Worm (Caenorhabditis elegans) whole organism, L1 larva: ENCODE results near the gene C06A12.3.

ENCODE experiments used
- C34B4.2 ChIP-seq: sonication (generic microtip); optimal IDR thresholded peaks from 2 replicates; lab custom pipeline; 2017; ENCODE audit warnings: mild to moderate bottlenecking, missing genetic modification characterization, missing compliant biosample characterization
- ceh-8 ChIP-seq: fragments of 200-800 bp; sonication (Bioruptor generic); optimal IDR thresholded peaks from 2 replicates; lab custom pipeline; 2018; ENCODE audit warnings: mild to moderate bottlenecking, missing genetic modification characterization, moderate library complexity, missing compliant biosample characterization
- efl-3 ChIP-seq: fragments of 200-800 bp; sonication (Bioruptor generic); optimal IDR thresholded peaks from 2 replicates; lab custom pipeline; 2018; ENCODE audit warnings: mild to moderate bottlenecking, missing genetic modification characterization, missing compliant biosample characterization
- fkh-10 ChIP-seq: sonication (generic microtip); optimal IDR thresholded peaks from 2 replicates; lab custom pipeline; 2017; ENCODE audit warnings: missing biosample characterization, missing genetic modification reagents, missing genetic modification characterization
- fos-1 ChIP-seq: fragments of 150-350 bp; optimal IDR thresholded peaks from 2 replicates; lab custom pipeline; 2014; ENCODE audit warnings: missing biosample characterization, missing genetic modification characterization
- lsy-2 ChIP-seq, 2 experiments: fragments of 150-350 bp; optimal IDR thresholded peaks; 2 replicates each; lab custom pipeline; 2014; ENCODE audit warnings: missing biosample characterization in 2 of 2, missing genetic modification characterization in 2 of 2
- nhr-76 ChIP-seq: sonication (generic microtip); optimal IDR thresholded peaks from 2 replicates; lab custom pipeline; 2017; ENCODE audit warnings: missing biosample characterization, missing genetic modification characterization
- nhr-85 ChIP-seq: sonication (generic microtip); peaks from one replicate; lab custom pipeline; 2016; ENCODE audit warnings: missing genetic modification characterization, inconsistent platforms, missing compliant biosample characterization
- zag-1 ChIP-seq: fragments of 150-350 bp; optimal IDR thresholded peaks from 2 replicates; lab custom pipeline; 2014; ENCODE audit warnings: missing biosample characterization, missing genetic modification characterization

ce11 chrIV:17426970-17427369, 553 bp upstream of the C06A12.3 start:
- no peak for TF ChIP-seq nhr-85 (tag; lab: Kevin White, UChicago)
- TF ChIP-seq fos-1 (tag; lab: Kevin White, UChicago) = no peak
- TF ChIP-seq zag-1 = peak; percentile 9
- TF ChIP-seq nhr-76 (tag; lab: Kevin White, UChicago) = no peak
- no peak for TF ChIP-seq efl-3
- no peak for TF ChIP-seq C34B4.2 (tag; lab: Kevin White, UChicago)
- TF ChIP-seq lsy-2 (tag; optimal IDR thresholded peaks at IDR 0.05; lab: Kevin White, UChicago) = no peak
- no peak for TF ChIP-seq fkh-10 (GFP tag; lab: Kevin White, UChicago)
- no peak for TF ChIP-seq ceh-8
